Fruit fly (Drosophila melanogaster) whole organism, embryonic: ENCODE data around the gene 5-HT2B.

Source experiments
- ATbp ChIP-seq: fragments of 200-800 bp; sonication (Bioruptor generic); optimal IDR thresholded peaks from 2 replicates; lab custom pipeline; 2017; ENCODE audit warnings: missing biosample characterization, mild to moderate bottlenecking, missing genetic modification characterization, missing genetic modification reagents
- B-H1 ChIP-seq: fragments of 200-800 bp; sonication (Bioruptor generic); IDR thresholded peaks from 3 replicates; pipeline ENCODE4 v1.3.6; 2022; ENCODE audit warnings: missing biosample characterization, missing genetic modification characterization
- Bteb2 ChIP-seq: fragments of 200-800 bp; sonication (Bioruptor generic); optimal IDR thresholded peaks from 2 replicates; lab custom pipeline; 2016; ENCODE audit warnings: missing biosample characterization, missing genetic modification characterization
- CG11085 ChIP-seq: fragments of 200-800 bp; sonication (Bioruptor generic); IDR thresholded peaks from 2 replicates; pipeline ENCODE4 v1.3.6; 2022; ENCODE audit warnings: missing biosample characterization, missing genetic modification characterization
- CG11504 ChIP-seq: fragments of 200-800 bp; sonication (Bioruptor generic); optimal IDR thresholded peaks from 3 replicates; lab custom pipeline; 2019; ENCODE audit warnings: missing biosample characterization, mild to moderate bottlenecking, missing genetic modification characterization, moderate library complexity
- CG13123 ChIP-seq: fragments of 200-800 bp; sonication (Bioruptor generic); optimal IDR thresholded peaks from 2 replicates; lab custom pipeline; 2016; ENCODE audit warnings: missing biosample characterization, missing genetic modification characterization
- CG14667 ChIP-seq: fragments of 200-800 bp; sonication (Bioruptor generic); IDR thresholded peaks from 2 replicates; pipeline ENCODE4 v1.3.6; 2022; ENCODE audit warnings: missing biosample characterization, missing genetic modification characterization
- CG2116 ChIP-seq: fragments of 200-800 bp; sonication (Bioruptor generic); optimal IDR thresholded peaks from 3 replicates; lab custom pipeline; 2018; ENCODE audit warnings: missing biosample characterization, mild to moderate bottlenecking, missing genetic modification characterization
- CG31388 ChIP-seq: fragments of 200-800 bp; sonication (Bioruptor generic); optimal IDR thresholded peaks from 2 replicates; lab custom pipeline; 2016; ENCODE audit warnings: missing biosample characterization, missing genetic modification characterization
- CG32772 ChIP-seq: fragments of 200-800 bp; sonication (Bioruptor generic); IDR thresholded peaks from 2 replicates; pipeline ENCODE4 v1.3.6; 2022; ENCODE audit warnings: missing biosample characterization, missing genetic modification characterization
- CG4404 ChIP-seq: fragments of 200-800 bp; sonication (Bioruptor generic); IDR thresholded peaks from 2 replicates; pipeline ENCODE4 v1.3.6; 2022; ENCODE audit warnings: missing biosample characterization, missing genetic modification characterization
- CG4617 ChIP-seq: fragments of 200-800 bp; sonication (Bioruptor generic); optimal IDR thresholded peaks from 3 replicates; lab custom pipeline; 2016; ENCODE audit warnings: missing biosample characterization, missing genetic modification characterization, borderline replicate concordance
- CG4707 ChIP-seq: fragments of 200-800 bp; sonication (Bioruptor generic); optimal IDR thresholded peaks from 2 replicates; lab custom pipeline; 2018; ENCODE audit warnings: missing biosample characterization, mild to moderate bottlenecking, missing genetic modification characterization, moderate library complexity
- CG5180 ChIP-seq: fragments of 200-800 bp; sonication (Bioruptor generic); optimal IDR thresholded peaks from 3 replicates; lab custom pipeline; 2017; ENCODE audit warnings: missing biosample characterization, missing genetic modification characterization, mild to moderate bottlenecking, moderate library complexity, missing genetic modification reagents
- CG5245 ChIP-seq: fragments of 200-800 bp; sonication (Bioruptor generic); optimal IDR thresholded peaks from 3 replicates; lab custom pipeline; 2016; ENCODE audit warnings: missing biosample characterization, missing genetic modification characterization
- CG6689 ChIP-seq: fragments of 200-800 bp; sonication (Bioruptor generic); IDR thresholded peaks from 2 replicates; pipeline ENCODE4 v1.3.6; 2022; ENCODE audit warnings: missing biosample characterization, missing genetic modification characterization
- CG6813 ChIP-seq: fragments of 200-800 bp; sonication (Bioruptor generic); optimal IDR thresholded peaks from 2 replicates; lab custom pipeline; 2017; ENCODE audit warnings: missing biosample characterization, missing genetic modification characterization, mild to moderate bottlenecking, moderate library complexity, missing genetic modification reagents
- CG7372 ChIP-seq: fragments of 200-800 bp; sonication (Bioruptor generic); IDR thresholded peaks from 2 replicates; pipeline ENCODE4 v1.3.6; 2022; ENCODE audit warnings: missing biosample characterization, missing genetic modification characterization
- CG9932 ChIP-seq: fragments of 200-800 bp; sonication (Bioruptor generic); IDR thresholded peaks from 2 replicates; pipeline ENCODE4 v1.3.6; 2022; ENCODE audit warnings: missing biosample characterization, missing genetic modification characterization
- Dip3 ChIP-seq: fragments of 200-800 bp; sonication (Bioruptor generic); optimal IDR thresholded peaks from 3 replicates; lab custom pipeline; 2016; ENCODE audit warnings: missing biosample characterization, missing genetic modification characterization
- Dref ChIP-seq: fragments of 200-800 bp; sonication (Bioruptor generic); IDR thresholded peaks from 2 replicates; pipeline ENCODE4 v1.3.6; 2022; ENCODE audit warnings: missing biosample characterization, missing genetic modification characterization
- Ets97D ChIP-seq: fragments of 200-800 bp; sonication (Bioruptor generic); optimal IDR thresholded peaks from 3 replicates; lab custom pipeline; 2016; ENCODE audit warnings: missing biosample characterization, missing genetic modification characterization
- HLH4C ChIP-seq: fragments of 200-800 bp; sonication (Bioruptor generic); IDR thresholded peaks from 3 replicates; pipeline ENCODE4 v1.3.6; 2022; ENCODE audit warnings: missing biosample characterization, missing genetic modification characterization; ENCODE audit not compliant: partially characterized antibody
- HLHmδ ChIP-seq: fragments of 200-800 bp; sonication (Bioruptor generic); optimal IDR thresholded peaks from 2 replicates; lab custom pipeline; 2018; ENCODE audit warnings: missing biosample characterization, mild to moderate bottlenecking, missing genetic modification characterization, moderate library complexity
- Hmx ChIP-seq: fragments of 200-800 bp; sonication (Bioruptor generic); optimal IDR thresholded peaks from 2 replicates; lab custom pipeline; 2016; ENCODE audit warnings: missing biosample characterization, missing genetic modification characterization
- Mad ChIP-seq: fragments of 200-800 bp; sonication (Bioruptor generic); optimal IDR thresholded peaks from 2 replicates; lab custom pipeline; 2016; ENCODE audit warnings: missing biosample characterization, missing genetic modification characterization
- Med ChIP-seq: fragments of 200-800 bp; sonication (Bioruptor generic); peaks from one replicate; lab custom pipeline; 2016; ENCODE audit warnings: missing biosample characterization, missing genetic modification characterization, mild to moderate bottlenecking, inconsistent platforms, moderate library complexity
- Oli ChIP-seq: fragments of 200-800 bp; sonication (Bioruptor generic); optimal IDR thresholded peaks from 2 replicates; lab custom pipeline; 2018; ENCODE audit warnings: missing biosample characterization, mild to moderate bottlenecking, missing genetic modification characterization, moderate library complexity
- Pdp1 ChIP-seq, 2 experiments: fragments of 200-800 bp; sonication (Bioruptor generic); optimal IDR thresholded peaks; 3 replicates each; lab custom pipeline; 2016; ENCODE audit warnings: missing biosample characterization in 2 of 2, missing genetic modification characterization in 2 of 2, mild to moderate bottlenecking in 1 of 2, moderate library complexity in 1 of 2
- Ravus ChIP-seq: fragments of 200-800 bp; sonication (Bioruptor generic); IDR thresholded peaks from 2 replicates; pipeline ENCODE4 v1.3.6; 2022; ENCODE audit warnings: missing biosample characterization, missing genetic modification characterization
- Sox102F ChIP-seq: fragments of 200-800 bp; sonication (Bioruptor generic); optimal IDR thresholded peaks from 2 replicates; lab custom pipeline; 2018; ENCODE audit warnings: missing biosample characterization, mild to moderate bottlenecking, missing genetic modification characterization, moderate library complexity
- Spps ChIP-seq: fragments of 200-800 bp; sonication (Bioruptor generic); optimal IDR thresholded peaks from 2 replicates; lab custom pipeline; 2018; ENCODE audit warnings: missing biosample characterization, mild to moderate bottlenecking, missing genetic modification characterization
- Xbp1 ChIP-seq: fragments of 200-800 bp; sonication (Bioruptor generic); optimal IDR thresholded peaks from 3 replicates; lab custom pipeline; 2016; ENCODE audit warnings: missing biosample characterization, mild to moderate bottlenecking, missing genetic modification characterization
- Xrp1 ChIP-seq: fragments of 200-800 bp; sonication (Bioruptor generic); IDR thresholded peaks from 2 replicates; pipeline ENCODE4 v1.3.6; 2022; ENCODE audit warnings: missing biosample characterization, missing genetic modification characterization
- cas ChIP-seq: fragments of 200-800 bp; sonication (Bioruptor generic); IDR thresholded peaks from 2 replicates; pipeline ENCODE4 v1.3.6; 2022; ENCODE audit warnings: missing biosample characterization, missing genetic modification characterization
- cwo ChIP-seq: fragments of 200-800 bp; sonication (Bioruptor generic); optimal IDR thresholded peaks from 3 replicates; lab custom pipeline; 2017; ENCODE audit warnings: missing biosample characterization, missing genetic modification characterization, mild to moderate bottlenecking, moderate library complexity, missing genetic modification reagents
- danr ChIP-seq: fragments of 200-800 bp; sonication (Bioruptor generic); IDR thresholded peaks from 2 replicates; pipeline ENCODE4 v1.3.6; 2022; ENCODE audit warnings: missing biosample characterization, missing genetic modification characterization
- jing ChIP-seq: fragments of 200-800 bp; sonication (Bioruptor generic); optimal IDR thresholded peaks from 2 replicates; lab custom pipeline; 2018; ENCODE audit warnings: missing biosample characterization, mild to moderate bottlenecking, missing genetic modification characterization
- kay ChIP-seq: fragments of 200-800 bp; sonication (Bioruptor generic); optimal IDR thresholded peaks from 2 replicates; lab custom pipeline; 2016; ENCODE audit warnings: missing biosample characterization, missing genetic modification characterization
- mld ChIP-seq: fragments of 200-800 bp; sonication (Bioruptor generic); IDR thresholded peaks from 3 replicates; pipeline ENCODE4 v1.3.6; 2022; ENCODE audit warnings: missing biosample characterization, missing genetic modification characterization; ENCODE audit not compliant: partially characterized antibody
- nmo ChIP-seq: fragments of 200-800 bp; sonication (Bioruptor generic); optimal IDR thresholded peaks from 2 replicates; lab custom pipeline; 2018; ENCODE audit warnings: missing biosample characterization, mild to moderate bottlenecking, missing genetic modification characterization, moderate library complexity
- p53 ChIP-seq: fragments of 200-800 bp; sonication (Bioruptor generic); optimal IDR thresholded peaks from 2 replicates; lab custom pipeline; 2016; ENCODE audit warnings: missing biosample characterization, missing genetic modification characterization
- phol ChIP-seq: fragments of 200-800 bp; sonication (Bioruptor generic); optimal IDR thresholded peaks from 3 replicates; lab custom pipeline; 2018; ENCODE audit warnings: missing biosample characterization, mild to moderate bottlenecking, missing genetic modification characterization, moderate library complexity
- psq ChIP-seq: fragments of 200-800 bp; sonication (Bioruptor generic); optimal IDR thresholded peaks from 2 replicates; lab custom pipeline; 2017; ENCODE audit warnings: missing biosample characterization, missing genetic modification characterization
- pum ChIP-seq: fragments of 200-800 bp; sonication (Bioruptor generic); optimal IDR thresholded peaks from 2 replicates; lab custom pipeline; 2016; ENCODE audit warnings: missing biosample characterization, missing genetic modification characterization
- sima ChIP-seq: fragments of 200-800 bp; sonication (Bioruptor generic); optimal IDR thresholded peaks from 2 replicates; lab custom pipeline; 2016; ENCODE audit warnings: missing biosample characterization, missing genetic modification characterization
- stc ChIP-seq: fragments of 200-800 bp; sonication (Bioruptor generic); IDR thresholded peaks from 2 replicates; pipeline ENCODE4 v1.3.6; 2022; ENCODE audit warnings: missing biosample characterization, missing genetic modification characterization
- tio ChIP-seq: fragments of 200-800 bp; sonication (Bioruptor generic); optimal IDR thresholded peaks from 2 replicates; lab custom pipeline; 2017; ENCODE audit warnings: missing biosample characterization, missing genetic modification characterization, inconsistent platforms
- usp ChIP-seq: fragments of >200 bp; optimal IDR thresholded peaks from 2 replicates; lab custom pipeline; 2017; ENCODE audit warnings: missing biosample characterization, missing genetic modification characterization

The 5-HT2B gene

dm6 chr3R:8659200-8659897, 81.3 kb downstream of the 5-HT2B start (continued):
- TF ChIP-seq CG31388 (GFP tag; lab: Kevin White, UChicago) (peak; percentile 11), CG9932 (GFP tag; lab: Robert Waterston, UW) (peak; percentile 72), jing (GFP tag; lab: Kevin White, UChicago) (no peak), Mad (GFP tag; lab: Kevin White, UChicago) (peak; percentile 19), CG5180 (GFP tag; lab: Kevin White, UChicago) (peak; percentile 70), Sox102F (peak; percentile 61), Pdp1 (GFP tag; optimal IDR thresholded peaks at IDR 0.05; lab: Kevin White, UChicago) (peak; percentile 64 to 93), cas (GFP tag; lab: Robert Waterston, UW) (0 out of 2 replicates have a peak, but pooled peaks have one; percentile 56), CG6689 (GFP tag; lab: Robert Waterston, UW) (peak; percentile 69), kay (GFP tag; lab: Kevin White, UChicago) (peak; percentile 66), Dip3 (GFP tag; lab: Kevin White, UChicago) (peak; percentile 53), CG5245 (GFP tag; lab: Kevin White, UChicago) (peak; percentile 42), CG11085 (no peak), sima (GFP tag; lab: Kevin White, UChicago) (no peak), Xrp1 (GFP tag; lab: Robert Waterston, UW) (peak; percentile 42), tio (no peak), usp (no peak), mld (no peak), CG6813 (GFP tag; lab: Kevin White, UChicago) (peak; percentile 57), B-H1 (peak; percentile 20; the same call in 1 of the 3 replicates), Oli (peak; percentile 50), Xbp1 (GFP tag; lab: Kevin White, UChicago) (peak; percentile 56), psq (GFP tag; lab: Kevin White, UChicago) (no peak), p53 (GFP tag; lab: Kevin White, UChicago) (no peak), CG4404 (GFP tag; lab: Robert Waterston, UW) (no peak), Bteb2 (GFP tag; lab: Kevin White, UChicago) (peak; percentile 34), Ets97D (peak; percentile 20), CG2116 (GFP tag; lab: Kevin White, UChicago) (no peak), CG4707 (peak; percentile 37), HLHmδ (GFP tag; lab: Kevin White, UChicago) (no peak), pum (peak; percentile 7), CG14667 (GFP tag; lab: Robert Waterston, UW) (peak; percentile 27; the same call in 1 of the 2 replicates), CG13123 (GFP tag; lab: Kevin White, UChicago) (no peak), HLH4C (no peak), Ravus (no peak), cwo (GFP tag; lab: Kevin White, UChicago) (peak; percentile 52), CG11504 (peak; percentile 54), phol (tag; lab: Kevin White, UChicago) (peak; percentile 55), CG32772 (GFP tag; lab: Robert Waterston, UW) (peak; percentile 50; the same call in 1 of the 2 replicates), nmo (GFP tag; lab: Kevin White, UChicago) (peak; percentile 45), Dref (GFP tag; lab: Robert Waterston, UW) (0 out of 2 replicates have a peak, but pooled peaks have one; percentile 2), CG7372 (0 out of 2 replicates have a peak, but pooled peaks have one; percentile 27), Med (peak; percentile 75), Spps (tag; lab: Kevin White, UChicago) (no peak), danr (GFP tag; lab: Robert Waterston, UW) (no peak), Hmx (GFP tag; lab: Kevin White, UChicago) (no peak), CG4617 (GFP tag; lab: Kevin White, UChicago) (peak; percentile 9), stc (GFP tag; lab: Robert Waterston, UW) (peak; percentile 66), ATbp (GFP tag; lab: Kevin White, UChicago) (peak; percentile 47)
